Fruit fly (Drosophila melanogaster): Measurements from ENCODE around the gene gcm.

- no peak for TF ChIP-seq psq (optimal IDR thresholded peaks at IDR 0.05)
- no peak for TF ChIP-seq Myc (optimal IDR thresholded peaks at IDR 0.05)
- no peak for TF ChIP-seq h (optimal IDR thresholded peaks at IDR 0.05)
- TF ChIP-seq ttk (optimal IDR thresholded peaks at IDR 0.05) = no peak
- no peak for TF ChIP-seq insv (optimal IDR thresholded peaks at IDR 0.05)
Measured at dm6 chr2L:9612654-9613005, 31.1 kb upstream of the gcm start.

All from Kc167 (cell line).